Fruit fly (Drosophila melanogaster): Measurements from ENCODE around the gene CG3473.

CG3473 gene

DNA sequence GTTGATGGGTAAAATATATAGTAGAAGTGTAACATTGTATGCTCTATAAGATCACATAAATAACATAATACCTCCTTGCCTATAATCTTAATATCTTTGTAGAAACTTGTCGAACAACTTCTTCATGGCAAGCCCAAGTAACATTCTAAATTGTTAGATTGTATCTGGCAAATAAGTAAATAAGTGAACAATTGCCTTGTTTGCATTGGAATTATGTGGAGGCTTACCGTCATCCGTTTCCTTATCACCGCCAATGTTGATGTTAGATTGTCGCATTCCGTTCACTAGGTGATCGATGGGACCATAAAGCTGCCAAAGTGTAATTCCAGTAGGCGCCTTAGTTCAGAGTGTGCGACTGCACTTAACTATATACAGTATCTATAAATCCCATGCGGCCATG is 6.7 kb downstream of the CG3473 start (continued):
- TF ChIP-seq CG1792 (GFP tag; optimal IDR thresholded peaks at IDR 0.05) (peak; percentile 92), CG15696 (tag; optimal IDR thresholded peaks at IDR 0.05) (peak; percentile 89), jigr1 (GFP tag; IDR thresholded peaks at IDR 0.05) (no peak), sens (GFP tag) (peak; percentile 99), pan (optimal IDR thresholded peaks at IDR 0.05) (no peak), pan (GFP tag; optimal IDR thresholded peaks at IDR 0.05 in 1 of 2, IDR thresholded peaks at IDR 0.05 in 1 of 2) (peak in 1 of 2 experiments; percentile 47), danr (GFP tag; IDR thresholded peaks at IDR 0.05) (peak; percentile 45; the same call in 1 of the 2 replicates), tgo (GFP tag; IDR thresholded peaks at IDR 0.05) (peak; percentile 31; the same call in 1 of the 3 replicates), CG7963 (GFP tag; IDR thresholded peaks at IDR 0.05; ENCODE audit: partially characterized antibody) (no peak), bab2 (GFP tag; optimal IDR thresholded peaks at IDR 0.05) (peak; percentile 86), Gsc (GFP tag; IDR thresholded peaks at IDR 0.05) (no peak), CG7357 (GFP tag; IDR thresholded peaks at IDR 0.05) (no peak), ase (GFP tag; IDR thresholded peaks at IDR 0.05) (no peak), Dll (GFP tag; IDR thresholded peaks at IDR 0.05; ENCODE audit: partially characterized antibody) (no peak), CG13296 (GFP tag; optimal IDR thresholded peaks at IDR 0.05) (peak; percentile 47), CG17802 (tag; optimal IDR thresholded peaks at IDR 0.05) (no peak), Sin3A (optimal IDR thresholded peaks at IDR 0.05) (no peak), gsb (GFP tag; IDR thresholded peaks at IDR 0.05) (0 out of 2 replicates have a peak, but pooled peaks have one; percentile 25), CG2202 (tag; optimal IDR thresholded peaks at IDR 0.05) (peak; percentile 97), CG14050 (GFP tag; IDR thresholded peaks at IDR 0.05) (peak; percentile 58; the same call in 2 of the 3 replicates), stwl (tag; optimal IDR thresholded peaks at IDR 0.05) (peak; percentile 40), gro (GFP tag; optimal IDR thresholded peaks at IDR 0.05) (peak; percentile 27), row (GFP tag; IDR thresholded peaks at IDR 0.05) (no peak), org-1 (GFP tag; optimal IDR thresholded peaks at IDR 0.05) (peak; percentile 92), E2f1 (GFP tag; IDR thresholded peaks at IDR 0.05) (peak; percentile 46; the same call in 1 of the 2 replicates), fu2 (GFP tag; optimal IDR thresholded peaks at IDR 0.05) (peak; percentile 1), Mrtf (GFP tag; IDR thresholded peaks at IDR 0.05) (0 out of 3 replicates have a peak, but pooled peaks have one; percentile 5), CoRest (tag; optimal IDR thresholded peaks at IDR 0.05) (peak; percentile 71), Nf-YB (GFP tag; optimal IDR thresholded peaks at IDR 0.05) (peak; percentile 68), E2f2 (GFP tag; IDR thresholded peaks at IDR 0.05) (peak; percentile 50), CG11695 (GFP tag; IDR thresholded peaks at IDR 0.05) (peak; percentile 64; the same call in 1 of the 3 replicates), corto (GFP tag; optimal IDR thresholded peaks at IDR 0.05) (no peak), CG3726 (GFP tag; IDR thresholded peaks at IDR 0.05) (no peak), Med (GFP tag) (peak; percentile 96), ssp (GFP tag; IDR thresholded peaks at IDR 0.05) (peak; percentile 36; the same call in 1 of the 2 replicates), Vsx1 (GFP tag; optimal IDR thresholded peaks at IDR 0.05) (peak; percentile 93), Fer1 (GFP tag; optimal IDR thresholded peaks at IDR 0.05) (peak; percentile 70), Hr78 (GFP tag; optimal IDR thresholded peaks at IDR 0.05) (peak in 1 of 2 experiments; percentile 36), Hey (tag; optimal IDR thresholded peaks at IDR 0.05) (peak; percentile 71), Doc3 (GFP tag; IDR thresholded peaks at IDR 0.05; ENCODE audit: partially characterized antibody) (no peak), CG15269 (tag; optimal IDR thresholded peaks at IDR 0.05) (peak; percentile 54), CG17359 (tag; optimal IDR thresholded peaks at IDR 0.05) (peak; percentile 85), Adf1 (GFP tag; IDR thresholded peaks at IDR 0.05) (peak; percentile 25; the same call in 1 of the 2 replicates), CG18599 (GFP tag; optimal IDR thresholded peaks at IDR 0.05) (peak; percentile 85), GATAe (GFP tag; conservative IDR thresholded peaks at IDR 0.05) (no peak), slp2 (GFP tag; optimal IDR thresholded peaks at IDR 0.05) (peak; percentile 66), CG14014 (GFP tag; IDR thresholded peaks at IDR 0.05) (peak; percentile 67; the same call in 1 of the 2 replicates), CG34224 (GFP tag; IDR thresholded peaks at IDR 0.05; ENCODE audit: partially characterized antibody) (no peak), CG9797 (GFP tag; optimal IDR thresholded peaks at IDR 0.05) (peak; percentile 18), ems (GFP tag; optimal IDR thresholded peaks at IDR 0.05) (peak; percentile 68), CG7271 (tag; optimal IDR thresholded peaks at IDR 0.05) (peak; percentile 3)

Data from whole organism, embryonic.